Worm (Caenorhabditis elegans): ENCODE data around the gene F54D11.4.

- TF ChIP-seq aha-1 (tag; optimal IDR thresholded peaks at IDR 0.05): no peak
- TF ChIP-seq lin-39 (tag; optimal IDR thresholded peaks at IDR 0.05): no peak
- TF ChIP-seq unc-86 (tag; optimal IDR thresholded peaks at IDR 0.05): no peak
- no peak for TF ChIP-seq mef-2 (tag; optimal IDR thresholded peaks at IDR 0.05)
- no peak for TF ChIP-seq mdl-1 (tag; optimal IDR thresholded peaks at IDR 0.05)
- no peak for TF ChIP-seq unc-62 (GFP tag; optimal IDR thresholded peaks at IDR 0.05)
- no peak for TF ChIP-seq dpl-1 (GFP tag; optimal IDR thresholded peaks at IDR 0.05)
- TF ChIP-seq ztf-4 (tag; optimal IDR thresholded peaks at IDR 0.05): no peak
- TF ChIP-seq elt-3 (tag; optimal IDR thresholded peaks at IDR 0.05): no peak
- no peak for TF ChIP-seq ces-1 (GFP tag; optimal IDR thresholded peaks at IDR 0.05)
- no peak for TF ChIP-seq alr-1 (tag; optimal IDR thresholded peaks at IDR 0.05; ENCODE audit: borderline replicate concordance)
- no peak for TF ChIP-seq nhr-84 (tag; optimal IDR thresholded peaks at IDR 0.05)
- no peak for TF ChIP-seq nhr-77 (tag; optimal IDR thresholded peaks at IDR 0.05)
- no peak for TF ChIP-seq lin-35 (GFP tag; optimal IDR thresholded peaks at IDR 0.05)
Observed at ce11 chrV:4599225-4599624, 16.7 kb upstream of the F54D11.4 start.

Measured in whole organism, L1 larva.